Worm (Caenorhabditis elegans): ENCODE results near the gene T01D1.3.
A peak's percentile ranks its signal among the peaks of the same experiment; 100 is the strongest.

T01D1.3 gene

DNA sequence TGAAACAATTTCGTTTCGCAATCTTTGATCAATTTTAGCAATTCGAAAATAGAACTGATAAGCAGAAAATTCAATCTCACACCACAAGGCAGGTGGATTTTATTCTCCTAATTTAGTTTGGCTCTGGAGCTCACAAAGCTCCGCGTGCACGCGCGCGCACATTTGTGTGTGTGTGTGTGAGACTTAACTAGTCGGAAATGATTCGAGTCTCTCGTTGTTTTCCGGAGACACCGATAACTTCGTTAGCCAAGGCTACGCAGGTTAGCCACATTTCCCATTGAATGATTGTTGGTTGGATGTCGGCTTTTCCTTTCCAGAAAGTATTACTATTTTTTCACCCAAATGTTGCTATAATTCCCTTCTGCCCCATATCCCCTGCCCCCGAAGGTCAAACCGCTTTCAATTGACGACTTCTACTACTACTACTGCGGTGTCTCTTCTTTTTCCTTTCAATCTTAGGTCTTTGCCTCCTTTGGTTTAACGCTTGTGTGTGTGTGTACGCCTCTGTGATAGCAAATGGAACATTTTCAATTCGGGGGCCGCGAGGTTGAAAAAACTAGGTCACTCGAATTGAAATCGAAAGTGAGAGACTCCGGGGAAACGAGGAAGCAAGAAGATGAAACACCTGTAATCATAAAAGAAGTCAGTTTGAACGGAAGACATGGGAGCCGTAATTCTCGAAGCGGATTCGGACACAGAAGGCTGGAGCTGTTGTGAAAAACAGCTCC is 17.6 kb downstream of the T01D1.3 start:
- peak in 1 of 6 experiments; percentile 17 for TF ChIP-seq elt-3 (tag; optimal IDR thresholded peaks at IDR 0.05)
- peak; percentile 6 for TF ChIP-seq swsn-7 (tag; optimal IDR thresholded peaks at IDR 0.05)
- TF ChIP-seq irx-1 (tag; optimal IDR thresholded peaks at IDR 0.05): no peak
- TF ChIP-seq unc-98 (GFP tag; IDR thresholded peaks at IDR 0.05): no peak
- no peak for TF ChIP-seq lin-39 (tag; optimal IDR thresholded peaks at IDR 0.05)
- no peak for TF ChIP-seq nhr-12 (tag; optimal IDR thresholded peaks at IDR 0.05)
- peak; percentile 98 for TF ChIP-seq blmp-1 (tag; optimal IDR thresholded peaks at IDR 0.05)
- TF ChIP-seq tbx-2 (tag; optimal IDR thresholded peaks at IDR 0.05): peak; percentile 22
- no peak for TF ChIP-seq fkh-4 (tag; optimal IDR thresholded peaks at IDR 0.05; ENCODE audit: borderline replicate concordance)
- TF ChIP-seq mep-1 (tag; optimal IDR thresholded peaks at IDR 0.05): no peak
- TF ChIP-seq snu-23 (GFP tag; optimal IDR thresholded peaks at IDR 0.05): no peak
- no peak for TF ChIP-seq nhr-28 (tag; optimal IDR thresholded peaks at IDR 0.05)
- TF ChIP-seq nhr-71 (tag; optimal IDR thresholded peaks at IDR 0.05): peak; percentile 58
- no peak for TF ChIP-seq elt-2 (tag; optimal IDR thresholded peaks at IDR 0.05)
- no peak for TF ChIP-seq ceh-63 (GFP tag; optimal IDR thresholded peaks at IDR 0.05)
- TF ChIP-seq nhr-85 (tag): peak; percentile 27
- TF ChIP-seq mef-2 (tag; optimal IDR thresholded peaks at IDR 0.05): no peak
- TF ChIP-seq nhr-76 (tag; optimal IDR thresholded peaks at IDR 0.05): no peak
- TF ChIP-seq nhr-47 (tag; optimal IDR thresholded peaks at IDR 0.05): peak; percentile 44
- TF ChIP-seq Y116A8C.19 (tag; optimal IDR thresholded peaks at IDR 0.05; ENCODE audit: borderline replicate concordance): no peak
- TF ChIP-seq fkh-8 (tag; optimal IDR thresholded peaks at IDR 0.05): peak; percentile 76
- TF ChIP-seq lin-14 (GFP tag; optimal IDR thresholded peaks at IDR 0.05): peak; percentile 61
- no peak for TF ChIP-seq nhr-84 (tag; optimal IDR thresholded peaks at IDR 0.05)
- TF ChIP-seq grh-1 (GFP tag; IDR thresholded peaks at IDR 0.05): no peak
- TF ChIP-seq tlp-1 (tag; optimal IDR thresholded peaks at IDR 0.05): no peak
- TF ChIP-seq nhr-77 (tag; optimal IDR thresholded peaks at IDR 0.05): no peak

DNA sequence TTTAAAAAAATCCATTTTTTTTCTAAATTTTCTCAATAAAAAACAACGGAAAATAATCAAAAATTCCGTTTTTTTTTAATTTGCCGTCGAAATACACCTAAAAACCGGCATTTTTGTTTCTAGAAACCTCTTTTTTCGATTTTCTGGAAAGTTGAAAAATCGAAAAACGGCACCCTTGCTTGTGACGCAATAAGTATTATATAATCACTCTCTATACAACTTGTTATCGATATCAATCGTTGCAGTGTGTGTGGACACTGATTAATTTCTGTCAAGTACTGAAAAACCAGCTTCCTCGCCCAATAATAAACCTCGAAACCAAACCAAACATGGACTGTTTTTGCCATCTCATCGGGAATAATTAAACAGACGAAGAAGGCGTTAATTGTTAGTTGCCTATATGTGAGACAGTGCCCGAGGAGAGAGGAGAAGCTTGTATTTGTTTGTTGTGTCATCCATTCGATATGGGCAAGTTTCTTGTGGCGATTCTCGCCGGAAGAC is 18.7 kb downstream of the T01D1.3 start:
- TF ChIP-seq nhr-20 (tag; optimal IDR thresholded peaks at IDR 0.05) (no peak), Y116A8C.19 (tag; optimal IDR thresholded peaks at IDR 0.05; ENCODE audit: borderline replicate concordance) (no peak), unc-30 (tag; optimal IDR thresholded peaks at IDR 0.05) (no peak), efl-1 (optimal IDR thresholded peaks at IDR 0.05) (no peak), efl-1 (GFP tag; optimal IDR thresholded peaks at IDR 0.05 in 1 of 2) (peak in 1 of 2 experiments; percentile 78), lir-3 (tag; optimal IDR thresholded peaks at IDR 0.05; ENCODE audit: poor library complexity) (no peak), C16A3.4 (tag; optimal IDR thresholded peaks at IDR 0.05) (no peak)

DNA sequence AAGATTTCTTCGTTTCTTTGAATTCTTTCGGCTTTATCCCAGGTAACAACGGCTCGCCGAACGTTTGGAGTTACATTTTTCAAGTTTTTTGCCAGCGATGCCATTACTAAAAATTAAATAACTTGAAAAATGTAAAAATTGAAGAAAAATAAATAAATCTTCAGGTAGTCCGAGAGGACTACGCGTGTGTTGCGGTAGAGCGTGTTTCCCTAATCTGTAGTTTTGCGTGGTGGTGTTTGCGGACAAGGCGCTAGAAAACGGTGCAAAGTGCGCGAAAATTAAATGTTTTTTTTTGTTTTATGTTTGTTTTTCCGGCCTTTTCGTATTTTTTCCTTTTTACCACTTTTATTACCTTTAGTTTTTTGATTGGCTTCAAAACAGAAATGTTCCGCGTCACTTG is 19.9 kb downstream of the T01D1.3 start, which contains the start of gene mrpl-28:
Gene mrpl-28 (minus strand): TSS at position 106 of the 400 bp plus-strand sequence.
- TF ChIP-seq fkh-4 (tag; optimal IDR thresholded peaks at IDR 0.05; ENCODE audit: borderline replicate concordance) (peak; percentile 74), lin-13 (GFP tag; optimal IDR thresholded peaks at IDR 0.05) (peak; percentile 97), unc-86 (tag; optimal IDR thresholded peaks at IDR 0.05) (peak; percentile 96), swsn-7 (tag; optimal IDR thresholded peaks at IDR 0.05) (peak; percentile 97), dsc-1 (tag; optimal IDR thresholded peaks at IDR 0.05) (peak; percentile 95), nhr-77 (tag; optimal IDR thresholded peaks at IDR 0.05) (peak; percentile 81), mep-1 (tag; optimal IDR thresholded peaks at IDR 0.05) (peak; percentile 97), hpl-2 (GFP tag; optimal IDR thresholded peaks at IDR 0.05) (peak; percentile 33), vab-15 (tag; optimal IDR thresholded peaks at IDR 0.05) (no peak), ces-1 (GFP tag; optimal IDR thresholded peaks at IDR 0.05) (no peak), mab-9 (GFP tag; IDR thresholded peaks at IDR 0.05) (peak; percentile 86), ceh-90 (tag; optimal IDR thresholded peaks at IDR 0.05) (peak; percentile 72), sup-37 (GFP tag; optimal IDR thresholded peaks at IDR 0.05) (peak; percentile 72), grh-1 (GFP tag; IDR thresholded peaks at IDR 0.05) (peak; percentile 93), lin-14 (GFP tag; optimal IDR thresholded peaks at IDR 0.05) (peak; percentile 95), ztf-11 (tag; optimal IDR thresholded peaks at IDR 0.05) (peak; percentile 19 to 91), nhr-20 (tag; optimal IDR thresholded peaks at IDR 0.05) (peak; percentile 97), egl-27 (tag; optimal IDR thresholded peaks at IDR 0.05) (peak in 1 of 2 experiments; percentile 40), nhr-28 (tag; optimal IDR thresholded peaks at IDR 0.05) (peak; percentile 48), nhr-237 (tag; optimal IDR thresholded peaks at IDR 0.05) (peak; percentile 65), F16B12.6 (tag; optimal IDR thresholded peaks at IDR 0.05) (peak; percentile 100), efl-1 (optimal IDR thresholded peaks at IDR 0.05) (peak; percentile 93 to 98), efl-1 (GFP tag; optimal IDR thresholded peaks at IDR 0.05 in 1 of 2) (peak; percentile 97 to 100), lin-15B (tag; optimal IDR thresholded peaks at IDR 0.05) (peak; percentile 97), fos-1 (tag; optimal IDR thresholded peaks at IDR 0.05) (peak; percentile 89), hlh-4 (tag; optimal IDR thresholded peaks at IDR 0.05) (no peak), aly-2 (tag; optimal IDR thresholded peaks at IDR 0.05) (peak; percentile 92)

Measured in whole organism, L1 larva.